Worm (Caenorhabditis elegans) whole organism, midembryonic: ENCODE measurements around the gene txt-1.

Source experiments
- T22C8.4 ChIP-seq: fragments of 200-800 bp; sonication (Bioruptor generic); IDR thresholded peaks from 2 replicates; pipeline ENCODE4 v1.3.6; 2022; ENCODE audit warnings: missing genetic modification characterization, missing compliant biosample characterization
- cog-1 ChIP-seq: sonication (generic microtip); optimal IDR thresholded peaks from 2 replicates; lab custom pipeline; 2016; ENCODE audit warnings: missing genetic modification characterization, missing compliant biosample characterization
- flt-1 ChIP-seq: fragments of 200-800 bp; sonication (Bioruptor generic); IDR thresholded peaks from 2 replicates; pipeline ENCODE4 v1.3.6; 2022; ENCODE audit warnings: missing genetic modification characterization, missing compliant biosample characterization
- klf-2 ChIP-seq: fragments of 200-800 bp; sonication (Bioruptor generic); conservative IDR thresholded peaks from 2 replicates; pipeline ENCODE4 v1.3.6; 2022; ENCODE audit warnings: missing genetic modification reagents, missing genetic modification characterization, missing compliant biosample characterization
- med-1 ChIP-seq: sonication (generic microtip); optimal IDR thresholded peaks from 2 replicates; lab custom pipeline; 2017; ENCODE audit warnings: missing genetic modification characterization, mild to moderate bottlenecking, missing compliant biosample characterization, antibody characterized with exemption, missing genetic modification reagents; ENCODE audit not compliant: insufficient read depth
- ref-1 ChIP-seq: fragments of 200-800 bp; sonication (Bioruptor generic); conservative IDR thresholded peaks from 2 replicates; pipeline ENCODE4 v1.3.6; 2022; ENCODE audit warnings: missing genetic modification reagents, missing genetic modification characterization, missing compliant biosample characterization
- tab-1 ChIP-seq: fragments of 200-800 bp; sonication (Bioruptor generic); IDR thresholded peaks from 2 replicates; pipeline ENCODE4 v1.3.6; 2022; ENCODE audit warnings: missing genetic modification characterization, missing compliant biosample characterization
- ztf-23 ChIP-seq: fragments of 200-800 bp; sonication (Bioruptor generic); IDR thresholded peaks from 2 replicates; pipeline ENCODE4 v1.3.6; 2022; ENCODE audit warnings: missing genetic modification reagents, missing genetic modification characterization, missing compliant biosample characterization
- ztf-29 ChIP-seq: fragments of 200-800 bp; sonication (Bioruptor generic); IDR thresholded peaks from 2 replicates; pipeline ENCODE4 v1.3.6; 2022; ENCODE audit warnings: missing genetic modification reagents, missing genetic modification characterization, missing compliant biosample characterization

txt-1 gene

ce11 chrII:73892-74291, 32.1 kb upstream of the txt-1 start:
- TF ChIP-seq T22C8.4 (no peak), klf-2 (GFP tag; lab: Robert Waterston, UW) (no peak), ztf-23 (GFP tag; lab: Robert Waterston, UW) (no peak), tab-1 (GFP tag; lab: Robert Waterston, UW) (no peak), cog-1 (tag; lab: Kevin White, UChicago) (no peak), ref-1 (no peak), med-1 (no peak), ztf-29 (no peak), flt-1 (GFP tag; lab: Robert Waterston, UW) (no peak)

ce11 chrII:75831-76230, 30.2 kb upstream of the txt-1 start:
- TF ChIP-seq klf-2 (GFP tag; lab: Robert Waterston, UW) = no peak
- no peak for TF ChIP-seq T22C8.4
- no peak for TF ChIP-seq ztf-29
- TF ChIP-seq cog-1 (tag; lab: Kevin White, UChicago) = no peak
- TF ChIP-seq med-1 = no peak
- no peak for TF ChIP-seq ztf-23 (GFP tag; lab: Robert Waterston, UW)
- no peak for TF ChIP-seq flt-1 (GFP tag; lab: Robert Waterston, UW)
- no peak for TF ChIP-seq ref-1
- TF ChIP-seq tab-1 (GFP tag; lab: Robert Waterston, UW) = no peak

DNA sequence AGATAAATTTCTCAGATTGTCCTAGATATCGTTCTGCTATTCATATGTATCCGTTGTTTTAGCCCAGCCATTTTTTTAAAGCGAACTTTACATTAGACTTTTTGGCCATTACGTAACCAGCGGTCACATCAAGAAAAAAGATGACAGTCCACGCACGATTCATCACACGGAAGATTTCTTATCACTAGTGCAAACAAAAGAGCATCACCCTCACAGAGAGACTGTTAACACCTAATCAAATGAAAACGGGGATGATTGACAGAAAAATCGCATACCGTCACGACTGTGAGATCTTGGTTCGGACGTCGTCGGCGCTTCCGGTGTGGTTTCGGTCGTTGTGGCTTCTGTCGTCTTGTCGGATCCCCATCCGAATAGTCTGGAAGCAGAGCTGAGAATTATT, 29.3 kb upstream of the txt-1 start:
- TF ChIP-seq ztf-23 (GFP tag; lab: Robert Waterston, UW) = no peak
- TF ChIP-seq ztf-29 = no peak
- TF ChIP-seq tab-1 (GFP tag; lab: Robert Waterston, UW) = no peak
- TF ChIP-seq flt-1 (GFP tag; lab: Robert Waterston, UW) = no peak
- no peak for TF ChIP-seq ref-1
- TF ChIP-seq T22C8.4 = no peak
- TF ChIP-seq cog-1 (tag; lab: Kevin White, UChicago) = no peak
- TF ChIP-seq klf-2 (GFP tag; lab: Robert Waterston, UW) = no peak
- no peak for TF ChIP-seq med-1

- TF ChIP-seq ztf-23 (GFP tag; lab: Robert Waterston, UW) (no peak), med-1 (no peak), tab-1 (GFP tag; lab: Robert Waterston, UW) (no peak), T22C8.4 (no peak), ref-1 (no peak)
Observed at ce11 chrII:79166-79565, 26.8 kb upstream of the txt-1 start, which contains the start of gene C23H3.9. C23H3.9 (minus strand) TSS chrII:79266.

DNA sequence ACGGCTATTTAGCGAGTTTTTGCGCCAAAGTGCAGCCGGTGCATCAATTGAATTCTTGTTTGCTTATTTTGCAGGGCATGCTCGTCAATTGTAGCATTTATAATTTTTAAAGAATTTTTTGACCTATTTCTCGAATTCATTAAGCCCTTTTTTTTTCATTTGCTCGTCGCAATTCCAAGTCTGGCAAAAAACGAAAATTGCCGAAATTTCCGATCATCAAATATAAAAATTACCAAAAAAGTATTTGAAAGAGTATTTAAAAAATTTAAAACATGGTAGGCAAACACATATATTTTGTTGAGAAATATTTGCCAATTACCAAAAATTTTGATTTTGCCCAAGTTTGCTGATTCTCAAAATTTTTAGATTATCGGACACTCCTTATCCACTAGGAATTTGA, 21.9 kb upstream of the txt-1 start, which contains the start of gene C50D2.6:
TSS of gene C50D2.6 (plus strand) at position 301 of the 400 bp plus-strand sequence.
- TF ChIP-seq klf-2 (GFP tag; lab: Robert Waterston, UW) = no peak
- TF ChIP-seq flt-1 (GFP tag; lab: Robert Waterston, UW) = no peak
- no peak for TF ChIP-seq ref-1
- no peak for TF ChIP-seq med-1
- no peak for TF ChIP-seq T22C8.4
- no peak for TF ChIP-seq ztf-29

DNA sequence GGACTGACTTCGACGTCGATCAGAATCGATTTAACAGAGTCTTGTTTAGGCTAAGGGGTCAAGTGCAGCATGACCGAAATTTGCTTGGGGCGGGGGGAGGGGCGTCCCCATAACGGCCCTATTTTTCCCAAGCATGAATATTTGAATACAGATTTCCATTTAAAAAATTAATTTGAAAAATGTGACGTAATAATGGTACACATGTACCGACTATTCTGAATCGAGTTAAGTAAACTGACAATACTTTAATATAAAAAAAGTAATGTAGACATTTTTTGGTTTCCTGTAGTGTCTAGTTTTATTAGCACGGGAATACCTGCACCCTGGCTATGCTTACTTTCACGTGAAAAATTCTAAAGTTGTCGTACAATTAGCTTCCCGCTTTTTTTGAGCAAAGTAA, 19.2 kb upstream of the txt-1 start:
- TF ChIP-seq ztf-29 = no peak
- TF ChIP-seq cog-1 (tag; lab: Kevin White, UChicago) = no peak
- TF ChIP-seq flt-1 (GFP tag; lab: Robert Waterston, UW) = no peak
- no peak for TF ChIP-seq T22C8.4
- no peak for TF ChIP-seq med-1
- TF ChIP-seq klf-2 (GFP tag; lab: Robert Waterston, UW) = no peak
- no peak for TF ChIP-seq ref-1
- TF ChIP-seq ztf-23 (GFP tag; lab: Robert Waterston, UW) = no peak
- TF ChIP-seq tab-1 (GFP tag; lab: Robert Waterston, UW) = no peak

- no peak for TF ChIP-seq cog-1 (tag; lab: Kevin White, UChicago)
- no peak for TF ChIP-seq med-1
- no peak for TF ChIP-seq klf-2 (GFP tag; lab: Robert Waterston, UW)
- TF ChIP-seq ref-1 = no peak
- no peak for TF ChIP-seq tab-1 (GFP tag; lab: Robert Waterston, UW)
- no peak for TF ChIP-seq ztf-29
- TF ChIP-seq ztf-23 (GFP tag; lab: Robert Waterston, UW) = no peak
- no peak for TF ChIP-seq flt-1 (GFP tag; lab: Robert Waterston, UW)
- TF ChIP-seq T22C8.4 = no peak
Observed at ce11 chrII:87937-88336, 18.1 kb upstream of the txt-1 start.

DNA sequence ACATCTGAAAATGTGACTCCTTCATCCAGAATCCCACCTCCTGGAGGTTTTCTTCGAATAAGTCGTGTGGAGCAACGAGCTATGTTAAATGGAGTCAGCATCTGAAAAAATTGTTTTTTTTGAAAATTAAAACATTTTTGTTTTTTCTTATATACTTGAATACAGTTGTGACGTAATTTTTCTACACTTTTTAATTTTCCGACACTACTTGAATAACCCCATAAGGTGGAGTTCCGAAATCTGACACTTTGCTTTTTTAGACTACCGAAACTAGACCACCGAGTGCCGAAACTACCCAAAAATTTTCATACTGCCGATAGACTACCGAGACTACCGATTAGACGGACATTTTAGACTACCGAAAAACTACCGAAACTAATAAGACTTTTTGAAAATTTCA, 14.6 kb upstream of the txt-1 start, which contains the start of gene mcat-1:
TSS of gene mcat-1 (minus strand) at position 101 of the 400 bp plus-strand sequence.
- no peak for TF ChIP-seq T22C8.4
- TF ChIP-seq flt-1 (GFP tag; lab: Robert Waterston, UW) = no peak
- no peak for TF ChIP-seq cog-1 (tag; lab: Kevin White, UChicago)
- no peak for TF ChIP-seq ztf-23 (GFP tag; lab: Robert Waterston, UW)
- TF ChIP-seq ztf-29 = no peak
- no peak for TF ChIP-seq ref-1
- no peak for TF ChIP-seq med-1
- TF ChIP-seq klf-2 (GFP tag; lab: Robert Waterston, UW) = no peak
- TF ChIP-seq tab-1 (GFP tag; lab: Robert Waterston, UW) = no peak

ce11 chrII:95177-95576, 10.8 kb upstream of the txt-1 start, which contains the start of gene C50D2.7:
C50D2.7 (minus strand) TSS chrII:95277.
- TF ChIP-seq flt-1 (GFP tag; lab: Robert Waterston, UW) = no peak
- TF ChIP-seq cog-1 (tag; lab: Kevin White, UChicago) = no peak
- no peak for TF ChIP-seq med-1
- TF ChIP-seq T22C8.4 = no peak
- no peak for TF ChIP-seq tab-1 (GFP tag; lab: Robert Waterston, UW)
- TF ChIP-seq klf-2 (GFP tag; lab: Robert Waterston, UW) = no peak
- no peak for TF ChIP-seq ref-1
- TF ChIP-seq ztf-23 (GFP tag; lab: Robert Waterston, UW) = no peak
- TF ChIP-seq ztf-29 = no peak

- TF ChIP-seq med-1 (no peak), cog-1 (tag; lab: Kevin White, UChicago) (peak; percentile 13), flt-1 (GFP tag; lab: Robert Waterston, UW) (no peak), ztf-23 (GFP tag; lab: Robert Waterston, UW) (no peak), T22C8.4 (peak; percentile 28; the same call in 1 of the 2 replicates), ztf-29 (no peak)
Observed at ce11 chrII:97992-98763, 7.8 kb upstream of the txt-1 start, which contains the start of the genes luc-7L3 and sftb-6. luc-7L3 (minus strand) TSS chrII:98027. sftb-6 (plus strand) TSS chrII:98404.
